Worm (Caenorhabditis elegans): ENCODE results near the gene K09G1.1.

ce11 chrV:9632348-9632747 lies 49.0 kb downstream of the K09G1.1 start:
- no peak for TF ChIP-seq zag-1 (tag; optimal IDR thresholded peaks at IDR 0.05)
- no peak for TF ChIP-seq aly-2 (tag; optimal IDR thresholded peaks at IDR 0.05)
- no peak for TF ChIP-seq lin-13 (GFP tag; optimal IDR thresholded peaks at IDR 0.05)
- no peak for TF ChIP-seq snpc-4 (tag; optimal IDR thresholded peaks at IDR 0.05)
- TF ChIP-seq unc-62 (GFP tag; optimal IDR thresholded peaks at IDR 0.05), result no peak

Data from whole organism, L2 larva.